1 fruit fly cellular context compared by ENCODE assay signal in the genomic region with DNA sequence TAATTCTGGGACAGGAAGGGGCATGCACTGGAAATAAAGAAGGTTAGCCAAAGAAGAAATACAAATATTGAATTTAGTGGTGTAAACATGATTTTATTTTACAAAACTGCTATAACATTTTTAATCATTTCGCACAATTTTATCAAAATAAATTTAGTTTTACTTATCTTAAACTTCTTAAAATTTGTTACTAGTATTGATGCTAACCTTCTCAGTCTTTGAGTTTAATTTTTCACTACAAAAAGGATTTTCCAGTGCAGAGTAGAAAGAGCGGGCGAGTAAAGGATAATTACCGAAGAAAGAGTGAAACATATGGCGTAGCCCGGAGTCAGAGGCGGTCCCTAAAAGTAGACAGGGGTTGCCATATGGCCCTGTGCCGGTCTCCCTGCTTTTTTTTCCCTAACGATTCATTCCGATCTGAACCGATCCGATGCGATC.
A peak's percentile ranks its signal among the peaks of the same experiment; 100 is the strongest.
TF ChIP-seq lines count a peak whose summit lies in the region.

No protein-coding gene starts in this region.

TF ChIP-seq in whole organism, embryonic, 481 proteins besides CTCF, POLR2A, EP300 and RAD21 (continued from another document and continues in another):
- TF ChIP-seq az2 (GFP tag; optimal IDR thresholded peaks at IDR 0.05; lab: Kevin White, UChicago) (peak; percentile 32), Eip74EF (GFP tag; optimal IDR thresholded peaks at IDR 0.05; lab: Kevin White, UChicago) (no peak), tup (GFP tag; optimal IDR thresholded peaks at IDR 0.05; lab: Kevin White, UChicago) (no peak), crp (GFP tag; optimal IDR thresholded peaks at IDR 0.05; lab: Kevin White, UChicago) (peak in 1 of 2 experiments; percentile 9), CG17912 (GFP tag; optimal IDR thresholded peaks at IDR 0.05; lab: Kevin White, UChicago) (no peak), nerfin-2 (GFP tag; IDR thresholded peaks at IDR 0.05; lab: Robert Waterston, UW; ENCODE audit: partially characterized antibody) (no peak), Fer2 (tag; optimal IDR thresholded peaks at IDR 0.05; lab: Kevin White, UChicago) (no peak), CG12236 (GFP tag; optimal IDR thresholded peaks at IDR 0.05; lab: Kevin White, UChicago) (no peak), chn (GFP tag; optimal IDR thresholded peaks at IDR 0.05; lab: Kevin White, UChicago) (peak; percentile 12), chif (GFP tag; optimal IDR thresholded peaks at IDR 0.05; lab: Kevin White, UChicago) (peak; percentile 6 to 53), CG7357 (GFP tag; IDR thresholded peaks at IDR 0.05; lab: Robert Waterston, UW) (no peak), CG11696 (GFP tag; IDR thresholded peaks at IDR 0.05; lab: Robert Waterston, UW) (no peak), Sry-δ (GFP tag; optimal IDR thresholded peaks at IDR 0.05; lab: Kevin White, UChicago) (no peak), YL-1 (GFP tag; optimal IDR thresholded peaks at IDR 0.05; lab: Kevin White, UChicago) (no peak), da (GFP tag; optimal IDR thresholded peaks at IDR 0.05; lab: Kevin White, UChicago) (no peak), CG14014 (GFP tag; IDR thresholded peaks at IDR 0.05; lab: Robert Waterston, UW) (no peak), org-1 (GFP tag; optimal IDR thresholded peaks at IDR 0.05; lab: Kevin White, UChicago) (no peak), CG32772 (GFP tag; IDR thresholded peaks at IDR 0.05; lab: Robert Waterston, UW) (no peak), PHDP (tag; optimal IDR thresholded peaks at IDR 0.05; lab: Kevin White, UChicago) (no peak), nerfin-1 (tag; optimal IDR thresholded peaks at IDR 0.05; lab: Kevin White, UChicago) (no peak), CG7556 (GFP tag; optimal IDR thresholded peaks at IDR 0.05; lab: Kevin White, UChicago) (peak; percentile 52), CG13287 (GFP tag; IDR thresholded peaks at IDR 0.05; lab: Robert Waterston, UW; ENCODE audit: partially characterized antibody) (no peak), CG6689 (GFP tag; IDR thresholded peaks at IDR 0.05; lab: Robert Waterston, UW) (peak; percentile 49), CG12155 (GFP tag; optimal IDR thresholded peaks at IDR 0.05; lab: Kevin White, UChicago) (peak; percentile 33), Doc3 (GFP tag; IDR thresholded peaks at IDR 0.05; lab: Robert Waterston, UW; ENCODE audit: partially characterized antibody) (no peak), pros (GFP tag; optimal IDR thresholded peaks at IDR 0.05; lab: Kevin White, UChicago) (peak; percentile 55), br (optimal IDR thresholded peaks at IDR 0.05; lab: Kevin White, UChicago) (no peak), fu2 (GFP tag; optimal IDR thresholded peaks at IDR 0.05; lab: Kevin White, UChicago) (no peak), CG1233 (GFP tag; optimal IDR thresholded peaks at IDR 0.05; lab: Kevin White, UChicago) (peak; percentile 12), NC2β (GFP tag; optimal IDR thresholded peaks at IDR 0.05; lab: Kevin White, UChicago) (peak; percentile 16), CG7987 (GFP tag; optimal IDR thresholded peaks at IDR 0.05; lab: Kevin White, UChicago) (no peak), Bgb (GFP tag; IDR thresholded peaks at IDR 0.05; lab: Robert Waterston, UW; ENCODE audit: partially characterized antibody) (no peak), CG30431 (GFP tag; optimal IDR thresholded peaks at IDR 0.05; lab: Kevin White, UChicago) (peak; percentile 7), fru (optimal IDR thresholded peaks at IDR 0.05; lab: Kevin White, UChicago) (no peak), CG1832 (GFP tag; optimal IDR thresholded peaks at IDR 0.05; lab: Kevin White, UChicago) (no peak), Max (GFP tag; optimal IDR thresholded peaks at IDR 0.05; lab: Kevin White, UChicago) (no peak), Sry-β (GFP tag; optimal IDR thresholded peaks at IDR 0.05; lab: Kevin White, UChicago) (no peak), mirr (GFP tag; optimal IDR thresholded peaks at IDR 0.05; lab: Kevin White, UChicago) (no peak), Mad (GFP tag; optimal IDR thresholded peaks at IDR 0.05; lab: Kevin White, UChicago) (no peak), CG4404 (GFP tag; IDR thresholded peaks at IDR 0.05; lab: Robert Waterston, UW) (peak; percentile 87), sr (GFP tag; IDR thresholded peaks at IDR 0.05; lab: Robert Waterston, UW) (no peak), stc (GFP tag; IDR thresholded peaks at IDR 0.05; lab: Robert Waterston, UW) (no peak), Jarid2 (GFP tag; optimal IDR thresholded peaks at IDR 0.05; lab: Kevin White, UChicago) (no peak), CG14965 (GFP tag; optimal IDR thresholded peaks at IDR 0.05; lab: Kevin White, UChicago; ENCODE audit: borderline replicate concordance) (no peak), Rx (GFP tag; IDR thresholded peaks at IDR 0.05; lab: Robert Waterston, UW) (no peak), Nf-YA (GFP tag; IDR thresholded peaks at IDR 0.05; lab: Robert Waterston, UW) (no peak), stwl (tag; optimal IDR thresholded peaks at IDR 0.05; lab: Kevin White, UChicago) (peak; percentile 55), CG1603 (tag; optimal IDR thresholded peaks at IDR 0.05; lab: Kevin White, UChicago) (peak; percentile 2), Ets97D (GFP tag; optimal IDR thresholded peaks at IDR 0.05; lab: Kevin White, UChicago) (no peak), Usf (GFP tag; optimal IDR thresholded peaks at IDR 0.05; lab: Kevin White, UChicago) (peak; percentile 21), CG18262 (tag; optimal IDR thresholded peaks at IDR 0.05; lab: Kevin White, UChicago) (peak; percentile 85), CG6654 (GFP tag; optimal IDR thresholded peaks at IDR 0.05; lab: Kevin White, UChicago) (no peak), CG15479 (GFP tag; optimal IDR thresholded peaks at IDR 0.05; lab: Kevin White, UChicago) (peak; percentile 5), CG8388 (GFP tag; optimal IDR thresholded peaks at IDR 0.05; lab: Kevin White, UChicago) (peak; percentile 8), mam (GFP tag; optimal IDR thresholded peaks at IDR 0.05; lab: Kevin White, UChicago) (no peak), CG13296 (GFP tag; optimal IDR thresholded peaks at IDR 0.05; lab: Kevin White, UChicago) (no peak), Vsx1 (GFP tag; optimal IDR thresholded peaks at IDR 0.05; lab: Kevin White, UChicago) (no peak), CG12391 (tag; optimal IDR thresholded peaks at IDR 0.05; lab: Kevin White, UChicago) (peak; percentile 74), CG1792 (GFP tag; optimal IDR thresholded peaks at IDR 0.05; lab: Kevin White, UChicago) (no peak), unpg (GFP tag; optimal IDR thresholded peaks at IDR 0.05; lab: Kevin White, UChicago) (peak; percentile 39), CG11085 (GFP tag; IDR thresholded peaks at IDR 0.05; lab: Robert Waterston, UW) (no peak), CG18599 (GFP tag; optimal IDR thresholded peaks at IDR 0.05; lab: Kevin White, UChicago) (no peak), MBD-R2 (GFP tag; IDR thresholded peaks at IDR 0.05; lab: Robert Waterston, UW) (no peak), CG4282 (GFP tag; optimal IDR thresholded peaks at IDR 0.05; lab: Kevin White, UChicago) (no peak), Optix (GFP tag; IDR thresholded peaks at IDR 0.05; lab: Robert Waterston, UW) (no peak), CG16779 (GFP tag; IDR thresholded peaks at IDR 0.05; lab: Robert Waterston, UW) (no peak), Bdp1 (GFP tag; optimal IDR thresholded peaks at IDR 0.05; lab: Kevin White, UChicago) (no peak), ase (GFP tag; IDR thresholded peaks at IDR 0.05; lab: Robert Waterston, UW) (no peak), tx (GFP tag; optimal IDR thresholded peaks at IDR 0.05; lab: Kevin White, UChicago) (no peak), NFAT (GFP tag; IDR thresholded peaks at IDR 0.05; lab: Robert Waterston, UW) (no peak), caup (GFP tag; optimal IDR thresholded peaks at IDR 0.05; lab: Kevin White, UChicago; ENCODE audit: severe bottlenecking) (no peak), CG10979 (tag; optimal IDR thresholded peaks at IDR 0.05; lab: Kevin White, UChicago) (peak; percentile 86), Drgx (GFP tag; IDR thresholded peaks at IDR 0.05; lab: Robert Waterston, UW) (no peak), CG17568 (GFP tag; optimal IDR thresholded peaks at IDR 0.05; lab: Kevin White, UChicago) (no peak), Neu2 (GFP tag; optimal IDR thresholded peaks at IDR 0.05; lab: Kevin White, UChicago; ENCODE audit: borderline replicate concordance) (peak; percentile 11), CG11723 (GFP tag; optimal IDR thresholded peaks at IDR 0.05; lab: Kevin White, UChicago) (no peak), Ets65A (GFP tag; lab: Kevin White, UChicago) (no peak), Kr (GFP tag; optimal IDR thresholded peaks at IDR 0.05; lab: Kevin White, UChicago) (peak; percentile 84), CG10147 (GFP tag; optimal IDR thresholded peaks at IDR 0.05; lab: Kevin White, UChicago) (no peak), gcm (GFP tag; optimal IDR thresholded peaks at IDR 0.05; lab: Kevin White, UChicago) (peak; percentile 61), yki (optimal IDR thresholded peaks at IDR 0.05; lab: Kevin White, UChicago) (no peak), Sox100B (GFP tag; optimal IDR thresholded peaks at IDR 0.05; lab: Kevin White, UChicago) (no peak), Opbp (GFP tag; IDR thresholded peaks at IDR 0.05; lab: Robert Waterston, UW; ENCODE audit: partially characterized antibody) (no peak), CG10959 (GFP tag; IDR thresholded peaks at IDR 0.05; lab: Robert Waterston, UW) (peak; percentile 68), CG16815 (GFP tag; optimal IDR thresholded peaks at IDR 0.05; lab: Kevin White, UChicago) (peak; percentile 72), phol (tag; optimal IDR thresholded peaks at IDR 0.05; lab: Kevin White, UChicago) (peak; percentile 67), Ssrp (tag; optimal IDR thresholded peaks at IDR 0.05; lab: Kevin White, UChicago) (peak; percentile 48), CG10366 (GFP tag; IDR thresholded peaks at IDR 0.05; lab: Robert Waterston, UW) (no peak), CG17186 (GFP tag; optimal IDR thresholded peaks at IDR 0.05; lab: Kevin White, UChicago) (no peak), H15 (GFP tag; IDR thresholded peaks at IDR 0.05; lab: Robert Waterston, UW) (no peak), Rfx (GFP tag; IDR thresholded peaks at IDR 0.05; lab: Robert Waterston, UW) (no peak), CG15011 (GFP tag; optimal IDR thresholded peaks at IDR 0.05; lab: Kevin White, UChicago) (no peak), bcd (GFP tag; optimal IDR thresholded peaks at IDR 0.05; lab: Kevin White, UChicago) (no peak), ci (GFP tag; IDR thresholded peaks at IDR 0.05; lab: Robert Waterston, UW) (no peak), CG1529 (GFP tag; optimal IDR thresholded peaks at IDR 0.05; lab: Kevin White, UChicago) (no peak), Mrtf (GFP tag; IDR thresholded peaks at IDR 0.05; lab: Robert Waterston, UW) (no peak), CG17359 (tag; optimal IDR thresholded peaks at IDR 0.05; lab: Kevin White, UChicago) (no peak), CG4820 (GFP tag; optimal IDR thresholded peaks at IDR 0.05; lab: Kevin White, UChicago) (peak; percentile 17), pum (GFP tag; optimal IDR thresholded peaks at IDR 0.05; lab: Kevin White, UChicago) (peak; percentile 34), CG12659 (GFP tag; optimal IDR thresholded peaks at IDR 0.05; lab: Kevin White, UChicago) (no peak), eve (GFP tag; optimal IDR thresholded peaks at IDR 0.05; lab: Kevin White, UChicago) (peak in 1 of 2 experiments; percentile 31), CG16813 (GFP tag; IDR thresholded peaks at IDR 0.05; lab: Robert Waterston, UW; ENCODE audit: partially characterized antibody) (no peak), CG30403 (GFP tag; optimal IDR thresholded peaks at IDR 0.05; lab: Kevin White, UChicago) (no peak), ssp (GFP tag; IDR thresholded peaks at IDR 0.05; lab: Robert Waterston, UW) (no peak), CG14710 (tag; optimal IDR thresholded peaks at IDR 0.05; lab: Kevin White, UChicago) (peak; percentile 84), Side (GFP tag; optimal IDR thresholded peaks at IDR 0.05; lab: Kevin White, UChicago) (no peak), CG8290 (GFP tag; optimal IDR thresholded peaks at IDR 0.05; lab: Kevin White, UChicago) (peak; percentile 7), CG8290 (tag; optimal IDR thresholded peaks at IDR 0.05; lab: Kevin White, UChicago) (no peak), scrt (GFP tag; optimal IDR thresholded peaks at IDR 0.05; lab: Kevin White, UChicago) (no peak), CG13424 (tag; optimal IDR thresholded peaks at IDR 0.05; lab: Kevin White, UChicago) (no peak), CG2202 (tag; optimal IDR thresholded peaks at IDR 0.05; lab: Kevin White, UChicago) (peak; percentile 59), CG9932 (GFP tag; IDR thresholded peaks at IDR 0.05; lab: Robert Waterston, UW) (no peak), insv (GFP tag; optimal IDR thresholded peaks at IDR 0.05; lab: Kevin White, UChicago) (no peak), BEAF-32 (GFP tag; optimal IDR thresholded peaks at IDR 0.05; lab: Kevin White, UChicago) (no peak), Adf1 (GFP tag; IDR thresholded peaks at IDR 0.05; lab: Robert Waterston, UW) (no peak), CG11560 (tag; IDR thresholded peaks at IDR 0.05; lab: Robert Waterston, UW) (no peak), sna (GFP tag; IDR thresholded peaks at IDR 0.05; lab: Robert Waterston, UW; ENCODE audit: partially characterized antibody) (no peak), disco-r (GFP tag; optimal IDR thresholded peaks at IDR 0.05; lab: Kevin White, UChicago) (no peak), CG11093 (GFP tag; IDR thresholded peaks at IDR 0.05; lab: Robert Waterston, UW) (no peak), CG18764 (GFP tag; optimal IDR thresholded peaks at IDR 0.05; lab: Kevin White, UChicago) (no peak), fd102C (GFP tag; optimal IDR thresholded peaks at IDR 0.05; lab: Kevin White, UChicago) (peak; percentile 71), ap (GFP tag; IDR thresholded peaks at IDR 0.05; lab: Robert Waterston, UW) (no peak), tin (GFP tag; optimal IDR thresholded peaks at IDR 0.05; lab: Kevin White, UChicago) (peak; percentile 30), MTF-1 (GFP tag; optimal IDR thresholded peaks at IDR 0.05; lab: Kevin White, UChicago; ENCODE audit: borderline replicate concordance) (no peak), chinmo (GFP tag; IDR thresholded peaks at IDR 0.05; lab: Robert Waterston, UW; ENCODE audit: partially characterized antibody) (no peak), CG4707 (GFP tag; optimal IDR thresholded peaks at IDR 0.05; lab: Kevin White, UChicago) (no peak), HLH54F (GFP tag; optimal IDR thresholded peaks at IDR 0.05; lab: Kevin White, UChicago) (no peak), CG18619 (GFP tag; optimal IDR thresholded peaks at IDR 0.05; lab: Kevin White, UChicago) (no peak), CG8944 (GFP tag; optimal IDR thresholded peaks at IDR 0.05; lab: Kevin White, UChicago) (no peak), croc (GFP tag; conservative IDR thresholded peaks at IDR 0.05; lab: Robert Waterston, UW) (no peak), crol (GFP tag; IDR thresholded peaks at IDR 0.05; lab: Robert Waterston, UW) (no peak), CkIIα-i1 (GFP tag; IDR thresholded peaks at IDR 0.05; lab: Robert Waterston, UW) (no peak)
